Worm (Caenorhabditis elegans): Measurements from ENCODE around the gene F52H2.15.
A peak's percentile ranks its signal among the peaks of the same experiment; 100 is the strongest.

The F52H2.15 gene

DNA sequence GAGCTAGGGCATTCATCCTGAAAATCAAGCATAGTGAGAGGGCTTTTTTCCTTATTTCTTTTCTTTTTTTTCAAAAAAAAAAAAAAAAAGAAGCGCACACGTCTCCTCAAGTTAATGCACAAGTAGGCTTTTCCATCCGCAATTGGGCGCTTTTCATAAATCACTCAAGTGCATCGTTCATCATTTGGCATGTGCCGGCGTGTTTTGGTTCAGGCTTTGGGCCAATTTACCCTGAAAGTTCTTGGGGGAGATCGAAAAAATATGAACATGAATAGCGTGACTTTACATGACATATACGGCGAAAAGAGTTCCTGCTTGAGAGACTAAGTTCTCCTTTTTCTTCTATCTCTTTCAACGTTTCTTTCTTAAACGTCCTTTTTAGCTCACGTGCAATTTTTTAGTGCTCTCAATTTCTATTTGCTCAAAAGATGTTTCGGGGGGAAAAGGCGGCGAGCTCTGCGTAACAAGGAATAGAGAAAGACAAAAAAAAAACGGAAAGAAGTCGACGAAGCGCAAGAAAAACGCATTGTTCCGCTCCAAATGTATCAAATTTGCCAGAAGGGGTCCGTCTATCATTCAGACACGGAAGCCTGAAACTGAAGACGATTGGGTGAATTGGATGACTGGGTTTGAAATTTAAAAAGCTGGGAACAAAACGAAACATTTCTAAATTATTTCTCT lies 36.0 kb downstream of the F52H2.15 start:
- TF ChIP-seq ets-4 (tag; optimal IDR thresholded peaks at IDR 0.05) (no peak), unc-42 (tag; optimal IDR thresholded peaks at IDR 0.05) (peak; percentile 23), pha-4 (tag; optimal IDR thresholded peaks at IDR 0.05) (no peak)

- TF ChIP-seq ceh-24 (tag; optimal IDR thresholded peaks at IDR 0.05) (no peak), ceh-9 (tag; optimal IDR thresholded peaks at IDR 0.05) (no peak), hlh-30 (tag; optimal IDR thresholded peaks at IDR 0.05; ENCODE audit: insufficient read depth) (no peak), ceh-30 (tag; optimal IDR thresholded peaks at IDR 0.05) (no peak), ceh-48 (tag; optimal IDR thresholded peaks at IDR 0.05) (no peak), elt-4 (tag; optimal IDR thresholded peaks at IDR 0.05) (no peak), ceh-6 (GFP tag; optimal IDR thresholded peaks at IDR 0.05) (no peak), ceh-45 (GFP tag; IDR thresholded peaks at IDR 0.05) (no peak), hlh-6 (tag; optimal IDR thresholded peaks at IDR 0.05) (no peak), pag-3 (tag; optimal IDR thresholded peaks at IDR 0.05; ENCODE audit: borderline replicate concordance) (no peak), pax-1 (tag; optimal IDR thresholded peaks at IDR 0.05) (no peak), nhr-232 (tag; optimal IDR thresholded peaks at IDR 0.05) (no peak), madf-2 (tag; optimal IDR thresholded peaks at IDR 0.05) (no peak), fkh-6 (tag; optimal IDR thresholded peaks at IDR 0.05) (no peak), C38D4.7 (GFP tag; optimal IDR thresholded peaks at IDR 0.05) (no peak), che-1 (tag; optimal IDR thresholded peaks at IDR 0.05) (no peak), nfya-1 (tag; optimal IDR thresholded peaks at IDR 0.05) (no peak), gmeb-2 (tag; optimal IDR thresholded peaks at IDR 0.05) (no peak), unc-42 (tag; optimal IDR thresholded peaks at IDR 0.05) (no peak)
These were observed 39.3 kb downstream of the F52H2.15 start for ce11 chrX:2604358-2605016.

DNA sequence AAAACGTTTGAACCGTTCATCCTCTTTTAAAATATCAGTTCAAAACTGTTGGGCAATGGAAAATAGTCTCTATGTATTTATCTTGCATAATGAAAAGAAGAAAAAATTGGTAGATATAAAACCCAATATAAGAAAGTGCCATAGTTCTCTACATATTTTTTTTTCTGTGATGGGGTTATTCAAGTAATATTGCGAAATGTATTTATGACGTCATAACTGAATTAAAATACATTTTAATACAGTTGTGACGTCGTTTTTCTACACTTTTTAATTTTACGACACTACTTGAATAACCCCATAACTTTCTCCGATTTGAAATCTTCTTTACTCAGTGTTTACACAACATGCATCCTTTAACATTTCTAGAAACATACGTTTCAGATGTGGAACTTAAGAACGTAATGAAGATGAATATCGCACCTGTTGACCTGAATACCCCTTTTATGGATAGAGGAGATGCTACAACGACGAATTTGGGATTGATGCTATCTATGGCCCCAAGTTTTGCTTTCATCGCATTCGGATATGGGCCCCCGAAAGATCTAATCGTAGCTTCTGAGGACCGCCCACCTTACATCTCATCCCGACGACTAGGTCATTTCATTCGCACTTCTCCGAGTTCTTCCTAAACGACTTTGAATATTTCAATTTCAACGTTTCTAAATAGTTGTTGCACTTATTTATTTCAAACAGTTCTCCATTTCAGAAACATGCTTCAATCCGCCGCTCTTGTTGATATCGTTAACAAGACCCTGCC lies 42.5 kb downstream of the F52H2.15 start, which contains the start of gene T03G6.1:
Gene T03G6.1, plus strand, starts transcription at position 707 of the 757 bp plus-strand sequence.
- TF ChIP-seq ceh-14 (tag; optimal IDR thresholded peaks at IDR 0.05) (no peak), C38D4.7 (GFP tag; optimal IDR thresholded peaks at IDR 0.05) (no peak), sox-2 (GFP tag; IDR thresholded peaks at IDR 0.05) (no peak), lim-6 (tag; optimal IDR thresholded peaks at IDR 0.05) (no peak), lin-11 (tag; optimal IDR thresholded peaks at IDR 0.05) (no peak), unc-42 (tag; optimal IDR thresholded peaks at IDR 0.05) (no peak), odd-2 (tag; optimal IDR thresholded peaks at IDR 0.05) (no peak), ceh-34 (tag; optimal IDR thresholded peaks at IDR 0.05) (no peak), npax-4 (tag; optimal IDR thresholded peaks at IDR 0.05) (no peak), tbx-2 (tag; optimal IDR thresholded peaks at IDR 0.05) (no peak), fax-1 (tag; optimal IDR thresholded peaks at IDR 0.05) (no peak), ceh-19 (GFP tag; optimal IDR thresholded peaks at IDR 0.05) (no peak), sdc-2 (tag; optimal IDR thresholded peaks at IDR 0.05) (no peak), fkh-6 (tag; optimal IDR thresholded peaks at IDR 0.05) (no peak)

DNA sequence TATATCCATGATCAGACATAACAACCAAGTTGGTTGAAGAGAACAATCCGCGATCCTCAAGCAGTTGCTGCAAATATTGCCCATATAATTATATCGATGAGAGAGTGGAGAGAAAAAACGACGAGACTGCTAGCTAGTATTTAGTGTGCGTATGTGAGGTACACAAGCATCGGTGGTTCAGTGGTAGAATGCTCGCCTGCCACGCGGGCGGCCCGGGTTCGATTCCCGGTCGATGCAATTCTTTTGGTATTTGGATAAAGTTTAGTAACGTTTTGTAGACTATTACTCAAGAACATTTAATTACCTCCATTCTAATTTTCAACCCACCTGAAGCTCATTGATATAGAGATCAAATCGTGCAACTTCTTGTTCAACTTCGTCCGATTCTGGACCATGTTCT lies 47.9 kb downstream of the F52H2.15 start:
- TF ChIP-seq Y22D7AL.16 (tag; optimal IDR thresholded peaks at IDR 0.05) = peak; percentile 79
- peak; percentile 20 for TF ChIP-seq syd-9 (tag; optimal IDR thresholded peaks at IDR 0.05)
- peak; percentile 13 for TF ChIP-seq ceh-18 (tag; optimal IDR thresholded peaks at IDR 0.05)
- TF ChIP-seq pag-3 (tag; optimal IDR thresholded peaks at IDR 0.05; ENCODE audit: borderline replicate concordance) = no peak
- peak; percentile 49 for TF ChIP-seq dve-1 (tag; optimal IDR thresholded peaks at IDR 0.05)
- TF ChIP-seq ceh-24 (tag; optimal IDR thresholded peaks at IDR 0.05) = peak; percentile 36
- TF ChIP-seq zip-5 (tag; optimal IDR thresholded peaks at IDR 0.05) = peak; percentile 13
- TF ChIP-seq che-1 (tag; optimal IDR thresholded peaks at IDR 0.05) = peak; percentile 75
- TF ChIP-seq unc-42 (tag; optimal IDR thresholded peaks at IDR 0.05) = peak; percentile 16
- TF ChIP-seq lin-11 (tag; optimal IDR thresholded peaks at IDR 0.05) = peak; percentile 69
- TF ChIP-seq elt-4 (tag; optimal IDR thresholded peaks at IDR 0.05) = no peak
- TF ChIP-seq ama-1 (optimal IDR thresholded peaks at IDR 0.05) = no peak
- peak; percentile 46 for TF ChIP-seq ceh-14 (tag; optimal IDR thresholded peaks at IDR 0.05)
- no peak for TF ChIP-seq npax-4 (tag; optimal IDR thresholded peaks at IDR 0.05)
- TF ChIP-seq tbx-7 (tag; optimal IDR thresholded peaks at IDR 0.05) = peak; percentile 12
- peak; percentile 86 for TF ChIP-seq elt-2 (tag; optimal IDR thresholded peaks at IDR 0.05)
- TF ChIP-seq nfya-1 (tag; optimal IDR thresholded peaks at IDR 0.05) = peak; percentile 61
- TF ChIP-seq sox-2 (GFP tag; IDR thresholded peaks at IDR 0.05) = peak; percentile 52; the same call in 1 of the 2 replicates
- peak; percentile 69 for TF ChIP-seq madf-2 (tag; optimal IDR thresholded peaks at IDR 0.05)
- TF ChIP-seq lim-6 (tag; optimal IDR thresholded peaks at IDR 0.05) = no peak
- TF ChIP-seq unc-86 (tag; optimal IDR thresholded peaks at IDR 0.05) = peak; percentile 86
- no peak for TF ChIP-seq pqm-1 (tag; optimal IDR thresholded peaks at IDR 0.05)
- peak; percentile 71 for TF ChIP-seq C08G9.2 (tag; optimal IDR thresholded peaks at IDR 0.05)
